Worm (Caenorhabditis elegans) whole organism, young adult: Measurements from ENCODE around the gene cyh-1.

Experiments used
- B0035.1 ChIP-seq: sonication (generic microtip); optimal IDR thresholded peaks from 2 replicates; lab custom pipeline; 2016; ENCODE audit warnings: missing genetic modification characterization, mild to moderate bottlenecking, missing compliant biosample characterization, missing genotype, missing genetic modification reagents
- F57A8.1 ChIP-seq: fragments of 200-800 bp; sonication (Bioruptor generic); optimal IDR thresholded peaks from 2 replicates; lab custom pipeline; 2018; ENCODE audit warnings: mild to moderate bottlenecking, missing genetic modification characterization, moderate library complexity, missing compliant biosample characterization
- F57C9.4 ChIP-seq: sonication (generic microtip); optimal IDR thresholded peaks from 2 replicates; lab custom pipeline; 2017; ENCODE audit warnings: mild to moderate bottlenecking, missing genetic modification characterization, missing compliant biosample characterization
- ama-1 ChIP-seq, 3 experiments: fragments of 150-350 bp in 1 of 3; sonication (generic microtip) in 2 of 3; optimal IDR thresholded peaks; 2 replicates each; lab custom pipeline; 2014 to 2018; ENCODE audit warnings: missing biosample characterization in 2 of 3, missing genetic modification characterization in 2 of 3, missing genetic modification reagents in 2 of 3
- aptf-2 ChIP-seq: fragments of 200-800 bp; sonication (Bioruptor generic); conservative IDR thresholded peaks from 2 replicates; pipeline ENCODE4 v1.3.6; 2022; ENCODE audit warnings: missing genetic modification reagents, missing genetic modification characterization, missing compliant biosample characterization
- aptf-3 ChIP-seq: fragments of 200-800 bp; sonication (Bioruptor generic); IDR thresholded peaks from 2 replicates; pipeline ENCODE4 v1.3.6; 2022; ENCODE audit warnings: missing genetic modification characterization, missing compliant biosample characterization
- egrh-3 ChIP-seq: fragments of 200-800 bp; sonication (Bioruptor generic); IDR thresholded peaks from 2 replicates; pipeline ENCODE4 v1.3.6; 2022; ENCODE audit warnings: missing genetic modification reagents, missing genetic modification characterization, missing compliant biosample characterization
- lir-1 ChIP-seq: fragments of 200-800 bp; sonication (Bioruptor generic); conservative IDR thresholded peaks from 2 replicates; pipeline ENCODE4 v1.3.6; 2022; ENCODE audit warnings: missing genetic modification reagents, missing genetic modification characterization, missing compliant biosample characterization
- pha-4 ChIP-seq: fragments of 150-350 bp; sonication (generic microtip); optimal IDR thresholded peaks from 2 replicates; lab custom pipeline; 2014; ENCODE audit warnings: missing biosample characterization, missing genetic modification reagents, missing genetic modification characterization
- rpc-1 ChIP-seq, 2 experiments: fragments of 150-350 bp in 1 of 2; sonication (generic microtip) in 1 of 2; optimal IDR thresholded peaks; 2 replicates each; lab custom pipeline; 2014 to 2018; ENCODE audit warnings: missing biosample characterization in 1 of 2, missing genetic modification characterization in 1 of 2, missing genetic modification reagents in 1 of 2, missing genotype in 1 of 2
- ztf-18 ChIP-seq: sonication (generic microtip); optimal IDR thresholded peaks from 2 replicates; lab custom pipeline; 2016; ENCODE audit warnings: missing genotype, mild to moderate bottlenecking, missing genetic modification characterization, missing compliant biosample characterization
- ztf-26 ChIP-seq: sonication (generic microtip); optimal IDR thresholded peaks from 2 replicates; lab custom pipeline; 2017; ENCODE audit warnings: missing genetic modification characterization, missing compliant biosample characterization

DNA sequence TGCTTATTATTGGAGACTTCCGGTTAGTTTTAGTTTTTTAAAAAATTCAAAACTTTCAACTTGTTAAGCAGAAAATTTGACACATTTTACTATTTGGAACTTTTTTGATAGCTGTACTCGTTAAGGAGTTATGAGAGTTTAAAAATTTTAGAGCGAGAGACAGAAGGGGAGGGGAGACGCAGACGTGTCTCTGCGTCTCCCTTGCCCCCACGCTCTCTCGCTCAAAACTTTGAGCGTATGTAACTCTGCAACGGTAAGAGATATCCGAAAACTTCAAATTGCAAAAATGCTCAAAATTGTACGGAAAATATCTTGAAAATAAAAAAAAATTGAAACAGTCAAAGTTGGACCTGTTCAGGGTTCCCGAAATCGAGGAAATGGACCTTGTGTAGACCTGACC is 11.4 kb downstream of the cyh-1 start:
- TF ChIP-seq B0035.1 (tag; lab: Kevin White, UChicago) = no peak
- no peak for TF ChIP-seq egrh-3 (GFP tag; lab: Robert Waterston, UW)
- no peak for TF ChIP-seq aptf-2 (GFP tag; lab: Robert Waterston, UW)
- TF ChIP-seq lir-1 = no peak
- no peak for TF ChIP-seq ama-1 (optimal IDR thresholded peaks at IDR 0.05; lab: Kevin White, UChicago)
- TF ChIP-seq ama-1 (GFP tag; optimal IDR thresholded peaks at IDR 0.05; lab: Kevin White, UChicago) = no peak
- no peak for TF ChIP-seq ztf-18 (tag; lab: Kevin White, UChicago)
- TF ChIP-seq aptf-3 (GFP tag; lab: Robert Waterston, UW) = no peak
- no peak for TF ChIP-seq F57C9.4 (tag; lab: Kevin White, UChicago)
- TF ChIP-seq F57A8.1 (GFP tag; lab: Kevin White, UChicago) = no peak
- no peak for TF ChIP-seq rpc-1 (optimal IDR thresholded peaks at IDR 0.05; lab: Kevin White, UChicago)
- no peak for TF ChIP-seq rpc-1 (tag; optimal IDR thresholded peaks at IDR 0.05; lab: Kevin White, UChicago)
- TF ChIP-seq ztf-26 (tag; lab: Kevin White, UChicago) = no peak
- no peak for TF ChIP-seq pha-4 (tag; lab: Kevin White, UChicago)
